Worm (Caenorhabditis elegans): ENCODE data around the gene Y47C4A.1.
"Not testable (repeated sequence)": the region's sequence is repeated elsewhere in the genome, so short reads cannot be mapped to it uniquely, and the experiment has no call there.

The Y47C4A.1 gene

ce11 chrX:286116-286515 lies at the start of gene Y47C4A.1:
Gene Y47C4A.1, minus strand, starts transcription at chrX:286216.
- not testable (repeated sequence) for TF ChIP-seq aptf-3, nfyb-1, B0336.3 (GFP tag; IDR thresholded peaks at IDR 0.05)

- TF ChIP-seq nhr-179 (tag; optimal IDR thresholded peaks at IDR 0.05) (no peak), Y56A3A.18 (GFP tag; IDR thresholded peaks at IDR 0.05) (no peak), madf-3 (GFP tag; IDR thresholded peaks at IDR 0.05) (no peak), bed-2 (GFP tag; IDR thresholded peaks at IDR 0.05) (no peak), T26A5.8 (tag; optimal IDR thresholded peaks at IDR 0.05) (no peak), B0336.3 (GFP tag; IDR thresholded peaks at IDR 0.05) (no peak), repo-1 (tag; optimal IDR thresholded peaks at IDR 0.05) (no peak), egl-18 (GFP tag; IDR thresholded peaks at IDR 0.05) (no peak), F37B4.10 (GFP tag; IDR thresholded peaks at IDR 0.05) (no peak), ceh-40 (GFP tag; IDR thresholded peaks at IDR 0.05) (no peak), ztf-26 (tag; optimal IDR thresholded peaks at IDR 0.05) (no peak), hmg-20 (GFP tag; IDR thresholded peaks at IDR 0.05) (no peak), lin-26 (GFP tag; IDR thresholded peaks at IDR 0.05) (no peak), mcd-1 (GFP tag; IDR thresholded peaks at IDR 0.05) (no peak), cebp-2 (GFP tag; IDR thresholded peaks at IDR 0.05) (no peak), F57A8.1 (GFP tag; optimal IDR thresholded peaks at IDR 0.05) (no peak), F10E7.11 (tag; optimal IDR thresholded peaks at IDR 0.05) (no peak), xnd-1 (tag; optimal IDR thresholded peaks at IDR 0.05) (no peak)
Measured at ce11 chrX:334452-334851, 48.4 kb upstream of the Y47C4A.1 start.

ce11 chrX:332643-333042 lies 46.6 kb upstream of the Y47C4A.1 start:
- TF ChIP-seq snpc-1.3 (tag; optimal IDR thresholded peaks at IDR 0.05; ENCODE audit: insufficient read depth) (no peak), K11D2.4 (GFP tag; IDR thresholded peaks at IDR 0.05) (no peak), B0019.2 (GFP tag; conservative IDR thresholded peaks at IDR 0.05) (no peak), cebp-1 (GFP tag; IDR thresholded peaks at IDR 0.05) (no peak), cebp-1 (tag; optimal IDR thresholded peaks at IDR 0.05) (no peak), lin-35 (GFP tag; optimal IDR thresholded peaks at IDR 0.05) (no peak), hlh-12 (tag; optimal IDR thresholded peaks at IDR 0.05) (no peak), let-607 (tag; optimal IDR thresholded peaks at IDR 0.05) (no peak)

- TF ChIP-seq ztf-25 (GFP tag; IDR thresholded peaks at IDR 0.05) (0 out of 2 replicates have a peak, but pooled peaks have one; percentile 52), pbrm-1 (GFP tag; IDR thresholded peaks at IDR 0.05) (peak; percentile 7; the same call in 1 of the 2 replicates), rcor-1 (GFP tag; IDR thresholded peaks at IDR 0.05) (peak; percentile 50; the same call in 1 of the 2 replicates), dox-1 (GFP tag; IDR thresholded peaks at IDR 0.05) (peak; percentile 93), ceh-100 (GFP tag; IDR thresholded peaks at IDR 0.05) (peak; percentile 45; the same call in 1 of the 2 replicates), hsf-1 (GFP tag; IDR thresholded peaks at IDR 0.05) (peak; percentile 98), madf-6 (GFP tag; IDR thresholded peaks at IDR 0.05) (peak; percentile 47), ekl-4 (GFP tag; IDR thresholded peaks at IDR 0.05) (0 out of 2 replicates have a peak, but pooled peaks have one; percentile 54), F39B2.1 (GFP tag; IDR thresholded peaks at IDR 0.05) (0 out of 2 replicates have a peak, but pooled peaks have one; percentile 43), cebp-1 (GFP tag; IDR thresholded peaks at IDR 0.05) (0 out of 2 replicates have a peak, but pooled peaks have one; percentile 9), egrh-3 (GFP tag; IDR thresholded peaks at IDR 0.05) (0 out of 2 replicates have a peak, but pooled peaks have one; percentile 22), nfyb-1 (GFP tag; IDR thresholded peaks at IDR 0.05) (peak; percentile 64; the same call in 1 of the 2 replicates), Y79H2A.3 (GFP tag; conservative IDR thresholded peaks at IDR 0.05) (0 out of 2 replicates have a peak, but pooled peaks have one; percentile 39), ceh-40 (GFP tag; IDR thresholded peaks at IDR 0.05) (0 out of 2 replicates have a peak, but pooled peaks have one; percentile 74)
- not testable (repeated sequence) for TF ChIP-seq cebp-1 (tag; optimal IDR thresholded peaks at IDR 0.05)
Measured at ce11 chrX:330861-331260, 44.8 kb upstream of the Y47C4A.1 start.

Data from whole organism, young adult.